Worm (Caenorhabditis elegans) whole organism, young adult: Measurements from ENCODE around the gene C17H11.2.

Experiments
- B0261.1 ChIP-seq: sonication (generic microtip); optimal IDR thresholded peaks from 2 replicates; lab custom pipeline; 2016; ENCODE audit warnings: mild to moderate bottlenecking, missing genetic modification characterization, moderate library complexity, missing compliant biosample characterization
- dpl-1 ChIP-seq: fragments of 150-350 bp; optimal IDR thresholded peaks from 2 replicates; lab custom pipeline; 2014; ENCODE audit warnings: missing biosample characterization, missing genetic modification reagents, missing genetic modification characterization
- hsf-1 ChIP-seq: fragments of 200-800 bp; sonication (Bioruptor generic); IDR thresholded peaks from 2 replicates; pipeline ENCODE4 v1.3.6; 2022; ENCODE audit warnings: missing genetic modification reagents, missing genetic modification characterization, missing compliant biosample characterization
- mcd-1 ChIP-seq: fragments of 200-800 bp; sonication (Bioruptor generic); IDR thresholded peaks from 2 replicates; pipeline ENCODE4 v1.3.6; 2022; ENCODE audit warnings: missing genetic modification reagents, missing genetic modification characterization, missing compliant biosample characterization
- snpc-4 ChIP-seq, 5 experiments: fragments of 150-350 bp in 1 of 5; sonication (generic microtip) in 4 of 5; optimal IDR thresholded peaks; 2 replicates each; lab custom pipeline; 2014 to 2018; ENCODE audit warnings: missing genetic modification characterization in 5 of 5, missing biosample characterization in 3 of 5, antibody characterized with exemption in 2 of 5, mild to moderate bottlenecking in 2 of 5, missing compliant biosample characterization in 2 of 5, missing genotype in 2 of 5, moderate library complexity in 2 of 5, missing genetic modification reagents in 1 of 5
- unc-130 ChIP-seq: sonication (generic microtip); optimal IDR thresholded peaks from 2 replicates; lab custom pipeline; 2016; ENCODE audit warnings: missing genetic modification reagents, missing genetic modification characterization, missing compliant biosample characterization
- unc-62 ChIP-seq: fragments of 150-350 bp; optimal IDR thresholded peaks from 2 replicates; lab custom pipeline; 2014; ENCODE audit warnings: missing biosample characterization, missing genetic modification reagents, missing genetic modification characterization

- TF ChIP-seq unc-62 (GFP tag; lab: Kevin White, UChicago), result no peak
- no peak for TF ChIP-seq dpl-1 (GFP tag; lab: Kevin White, UChicago)
- no peak for TF ChIP-seq snpc-4 (GFP tag; optimal IDR thresholded peaks at IDR 0.05; lab: Kevin White, UChicago)
- no peak for TF ChIP-seq snpc-4 (tag; optimal IDR thresholded peaks at IDR 0.05; lab: Kevin White, UChicago)
- no peak for TF ChIP-seq B0261.1 (tag; lab: Kevin White, UChicago)
- no peak for TF ChIP-seq unc-130
- TF ChIP-seq hsf-1 (GFP tag; lab: Robert Waterston, UW), result no peak
- no peak for TF ChIP-seq mcd-1
These were observed 34.7 kb downstream of the C17H11.2 start for ce11 chrX:8204475-8204874.
